Fruit fly (Drosophila melanogaster): ENCODE measurements around the gene Drak.
A peak's percentile ranks its signal among the peaks of the same experiment; 100 is the strongest.

Gene Drak

dm6 chrX:11556774-11557173 is 63.8 kb downstream of the Drak start (continued):
- peak; percentile 70 for TF ChIP-seq CG12769 (tag; optimal IDR thresholded peaks at IDR 0.05)
- no peak for TF ChIP-seq H15 (GFP tag; IDR thresholded peaks at IDR 0.05)
- TF ChIP-seq PHDP (tag; optimal IDR thresholded peaks at IDR 0.05) = no peak
- TF ChIP-seq Myb (GFP tag; optimal IDR thresholded peaks at IDR 0.05) = no peak
- no peak for TF ChIP-seq CG14860 (GFP tag; IDR thresholded peaks at IDR 0.05; ENCODE audit: partially characterized antibody)
- TF ChIP-seq Stat92E (GFP tag; optimal IDR thresholded peaks at IDR 0.05) = no peak
- no peak for TF ChIP-seq CG17328 (GFP tag; IDR thresholded peaks at IDR 0.05)
- TF ChIP-seq NC2β (GFP tag; optimal IDR thresholded peaks at IDR 0.05) = no peak
- TF ChIP-seq CG13775 (GFP tag; optimal IDR thresholded peaks at IDR 0.05) = no peak
- peak; percentile 78 for TF ChIP-seq CG10543 (GFP tag; optimal IDR thresholded peaks at IDR 0.05)
- no peak for TF ChIP-seq Pdp1 (GFP tag; optimal IDR thresholded peaks at IDR 0.05)
- no peak for TF ChIP-seq btn (GFP tag; optimal IDR thresholded peaks at IDR 0.05)
- no peak for TF ChIP-seq CG10979 (tag; optimal IDR thresholded peaks at IDR 0.05)
- no peak for TF ChIP-seq CG31224 (GFP tag; IDR thresholded peaks at IDR 0.05)
- no peak for TF ChIP-seq p53 (GFP tag; optimal IDR thresholded peaks at IDR 0.05)
- TF ChIP-seq CG13296 (GFP tag; optimal IDR thresholded peaks at IDR 0.05) = no peak
- TF ChIP-seq CG10565 (GFP tag; optimal IDR thresholded peaks at IDR 0.05) = no peak
- TF ChIP-seq dm (GFP tag; optimal IDR thresholded peaks at IDR 0.05) = no peak
- no peak for TF ChIP-seq NfI (GFP tag; optimal IDR thresholded peaks at IDR 0.05)
- no peak for TF ChIP-seq Hand (GFP tag; optimal IDR thresholded peaks at IDR 0.05)
- TF ChIP-seq oc (tag; optimal IDR thresholded peaks at IDR 0.05) = no peak
- no peak for TF ChIP-seq HmgD (GFP tag; optimal IDR thresholded peaks at IDR 0.05)
- TF ChIP-seq CG7357 (GFP tag; IDR thresholded peaks at IDR 0.05) = no peak
- no peak for TF ChIP-seq CG11696 (GFP tag; IDR thresholded peaks at IDR 0.05)
- no peak for TF ChIP-seq jumu (GFP tag; optimal IDR thresholded peaks at IDR 0.05)
- TF ChIP-seq lilli (GFP tag; optimal IDR thresholded peaks at IDR 0.05) = no peak
- no peak for TF ChIP-seq schlank (tag; optimal IDR thresholded peaks at IDR 0.05)
- TF ChIP-seq Jarid2 (GFP tag; optimal IDR thresholded peaks at IDR 0.05) = no peak
- no peak for TF ChIP-seq HLH3B (GFP tag; IDR thresholded peaks at IDR 0.05)
- TF ChIP-seq so (GFP tag; IDR thresholded peaks at IDR 0.05) = 0 out of 3 replicates have a peak, but pooled peaks have one; percentile 20
- peak; percentile 27 for TF ChIP-seq Deaf1 (tag; optimal IDR thresholded peaks at IDR 0.05)
- 0 out of 3 replicates have a peak, but pooled peaks have one; percentile 5 for TF ChIP-seq row (GFP tag; IDR thresholded peaks at IDR 0.05)
- no peak for TF ChIP-seq pros (GFP tag; optimal IDR thresholded peaks at IDR 0.05)
- peak; percentile 18 for TF ChIP-seq sd (tag; optimal IDR thresholded peaks at IDR 0.05)
- no peak for TF ChIP-seq CG17612 (GFP tag; IDR thresholded peaks at IDR 0.05)
- TF ChIP-seq CG7786 (GFP tag; optimal IDR thresholded peaks at IDR 0.05) = no peak
- no peak for TF ChIP-seq zfh1 (GFP tag; IDR thresholded peaks at IDR 0.05)
- TF ChIP-seq CHES-1-like (GFP tag; optimal IDR thresholded peaks at IDR 0.05) = no peak
- TF ChIP-seq ro (GFP tag; IDR thresholded peaks at IDR 0.05) = no peak
- no peak for TF ChIP-seq CG11456 (GFP tag; IDR thresholded peaks at IDR 0.05)
- no peak for TF ChIP-seq CG4820 (GFP tag; optimal IDR thresholded peaks at IDR 0.05)
- no peak for TF ChIP-seq ranshi (GFP tag; IDR thresholded peaks at IDR 0.05)

dm6 chrX:11558389-11558908 is 65.5 kb downstream of the Drak start, which contains the start of gene CG1572:
TSS of gene CG1572 (minus strand) at chrX:11558654.
- TF ChIP-seq wek (GFP tag; optimal IDR thresholded peaks at IDR 0.05) (no peak), al (GFP tag; IDR thresholded peaks at IDR 0.05) (no peak), Xbp1 (GFP tag; optimal IDR thresholded peaks at IDR 0.05) (peak; percentile 14), dimm (GFP tag; IDR thresholded peaks at IDR 0.05) (no peak), CG31224 (GFP tag; IDR thresholded peaks at IDR 0.05) (0 out of 2 replicates have a peak, but pooled peaks have one; percentile 17), CG9932 (GFP tag; IDR thresholded peaks at IDR 0.05) (peak; percentile 36; the same call in 1 of the 2 replicates), Scr (GFP tag; IDR thresholded peaks at IDR 0.05; ENCODE audit: partially characterized antibody) (no peak), br (optimal IDR thresholded peaks at IDR 0.05) (no peak), CrebB (tag; optimal IDR thresholded peaks at IDR 0.05) (no peak), D19B (GFP tag; optimal IDR thresholded peaks at IDR 0.05) (peak; percentile 78), her (GFP tag; optimal IDR thresholded peaks at IDR 0.05) (peak; percentile 35), CG34422 (GFP tag; IDR thresholded peaks at IDR 0.05) (peak; percentile 44; the same call in 1 of the 3 replicates), CG42726 (GFP tag; IDR thresholded peaks at IDR 0.05; ENCODE audit: partially characterized antibody) (peak; percentile 59; the same call in 1 of the 2 replicates)

Data from whole organism, embryonic.